Fruit fly (Drosophila melanogaster) whole organism, larva: Measurements from ENCODE around the gene Dref.
A peak's percentile ranks its signal among the peaks of the same experiment; 100 is the strongest.

Experiments used
- noc ChIP-seq: fragments of 200-800 bp; sonication (Bioruptor generic); optimal IDR thresholded peaks from 3 replicates; lab custom pipeline; 2019; ENCODE audit warnings: missing biosample characterization, mild to moderate bottlenecking, missing genetic modification characterization, moderate library complexity

Gene Dref

DNA sequence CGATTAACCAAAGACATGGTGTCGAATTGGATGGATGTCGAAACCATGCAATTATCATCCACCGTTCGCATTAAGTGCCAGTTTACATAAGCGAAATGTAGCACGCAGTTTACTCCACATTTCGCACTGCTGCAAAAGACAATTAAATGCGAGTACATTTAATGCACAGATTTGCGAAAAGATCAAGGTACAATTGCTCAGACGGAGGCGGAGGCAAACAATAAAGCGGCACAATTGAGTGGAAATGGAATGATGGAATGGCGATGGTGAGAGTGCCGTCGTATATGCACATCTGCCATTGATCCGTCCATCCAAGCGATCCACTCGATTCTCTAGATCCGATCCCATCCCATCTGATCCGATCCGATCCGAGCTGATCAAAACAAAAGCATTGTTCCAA, 21.9 kb downstream of the Dref start:
- TF ChIP-seq noc: no peak

DNA sequence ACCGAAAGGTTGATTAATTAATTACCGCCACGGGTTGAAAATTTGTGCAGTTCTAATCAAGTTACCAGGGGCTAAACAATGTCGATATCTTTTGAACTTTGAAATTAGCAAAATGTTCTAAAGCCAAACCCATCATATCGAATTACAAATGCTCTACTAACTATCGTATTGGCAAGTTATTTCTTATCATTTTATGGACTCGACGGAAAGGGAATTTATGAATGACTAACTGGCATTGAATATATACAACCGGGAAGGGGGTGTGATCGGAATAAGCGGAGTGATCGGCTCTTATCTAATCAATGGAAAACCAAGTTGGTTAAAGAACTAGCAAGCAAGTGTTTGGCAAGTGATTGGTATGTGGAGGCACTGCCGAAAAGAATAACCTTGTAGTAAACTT, 23.5 kb downstream of the Dref start:
- peak; percentile 61 for TF ChIP-seq noc

- TF ChIP-seq noc: peak; percentile 43
Measured at dm6 chr2L:9938631-9939256, 28.3 kb downstream of the Dref start, which contains the start of the genes Datp and CG4619. Datp (minus strand) TSS chr2L:9938790. CG4619 (plus strand) TSS chr2L:9938863.

- TF ChIP-seq noc: no peak
Measured at dm6 chr2L:9937908-9938307, 29.1 kb downstream of the Dref start, which contains the start of gene Arglu1. Arglu1 (minus strand) TSS chr2L:9938134.

DNA sequence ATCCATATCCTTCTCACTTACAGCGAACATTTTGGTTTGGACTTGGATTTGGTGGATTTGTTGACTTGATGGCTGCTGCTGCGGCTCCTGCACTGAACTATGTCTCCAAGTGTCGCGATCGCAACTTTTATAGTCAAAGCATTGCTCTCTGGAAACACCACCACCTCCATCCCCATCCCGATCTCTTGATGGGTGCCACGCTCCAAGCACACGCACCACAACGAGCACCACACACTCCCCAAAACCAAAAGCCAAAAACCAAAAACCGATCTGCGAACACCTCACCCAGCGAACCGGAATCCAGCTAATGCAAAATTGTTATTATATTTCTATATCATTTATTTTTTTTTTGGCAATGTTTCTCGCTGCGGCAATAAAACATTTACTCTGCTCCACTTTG, 34.0 kb downstream of the Dref start, which contains the start of gene Cpr30F:
Gene Cpr30F, minus strand, starts transcription at position 101 of the 400 bp plus-strand sequence.
- no peak for TF ChIP-seq noc

dm6 chr2L:9930280-9930679, 36.7 kb downstream of the Dref start, which contains the start of gene CG42367:
CG42367 (plus strand) TSS chr2L:9930580.
- TF ChIP-seq noc: no peak

- TF ChIP-seq noc: no peak
Measured at dm6 chr2L:9924765-9925164, 42.3 kb downstream of the Dref start, which contains the start of the genes TbCMF46 and CG42366. TbCMF46 (minus strand) TSS chr2L:9924865. CG42366 (plus strand) TSS chr2L:9925161.

DNA sequence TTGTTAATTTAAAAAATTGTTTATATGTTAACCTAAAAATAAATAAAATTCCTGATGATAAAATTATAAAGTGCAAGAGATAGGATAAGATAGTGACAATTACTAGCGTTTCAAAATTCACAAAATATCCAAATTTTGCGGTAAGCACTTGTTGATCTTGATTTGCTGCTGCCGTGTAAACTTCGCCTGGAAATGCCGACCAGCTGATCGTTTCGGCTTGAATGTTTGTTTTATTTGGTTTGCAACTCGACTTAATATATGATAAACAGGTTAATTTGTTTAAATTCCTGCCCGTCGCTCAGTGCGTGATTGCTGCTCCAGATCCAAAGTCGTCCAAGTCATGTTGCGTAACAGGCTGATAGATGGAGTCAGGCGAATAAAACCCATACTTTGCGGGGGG, 45.6 kb downstream of the Dref start, which contains the start of gene CG4592:
Gene CG4592, plus strand, starts transcription at position 233 of the 400 bp plus-strand sequence.
- no peak for TF ChIP-seq noc

dm6 chr2L:9919949-9920348, 47.1 kb downstream of the Dref start, which contains the start of gene CG4594:
CG4594 (plus strand) TSS chr2L:9920160.
- no peak for TF ChIP-seq noc

DNA sequence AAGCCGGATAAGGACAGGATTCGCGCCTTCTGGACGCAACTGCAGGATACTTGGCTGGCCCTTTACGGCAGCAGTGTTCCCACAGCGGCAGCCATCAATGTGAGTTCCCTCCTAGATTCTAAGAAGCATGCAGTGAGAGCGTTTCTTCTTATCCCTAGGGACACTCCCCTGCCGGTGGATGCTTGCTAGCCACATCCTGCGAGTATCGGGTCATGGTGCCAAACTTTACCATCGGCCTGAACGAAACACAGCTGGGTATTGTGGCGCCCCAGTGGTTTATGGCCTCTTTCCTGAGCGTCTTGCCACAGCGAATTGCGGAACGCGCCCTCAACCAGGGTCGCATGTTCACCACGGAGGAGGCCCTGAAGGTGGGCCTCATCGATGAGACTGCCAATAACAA, 47.8 kb downstream of the Dref start:
- no peak for TF ChIP-seq noc

- TF ChIP-seq noc: peak; percentile 68
Measured at dm6 chr2L:9918020-9918959, 48.7 kb downstream of the Dref start, which contains the start of the genes CG5885 and CG4598. CG5885 (minus strand) TSS chr2L:9918330. CG4598 (plus strand) TSS chr2L:9918618.

DNA sequence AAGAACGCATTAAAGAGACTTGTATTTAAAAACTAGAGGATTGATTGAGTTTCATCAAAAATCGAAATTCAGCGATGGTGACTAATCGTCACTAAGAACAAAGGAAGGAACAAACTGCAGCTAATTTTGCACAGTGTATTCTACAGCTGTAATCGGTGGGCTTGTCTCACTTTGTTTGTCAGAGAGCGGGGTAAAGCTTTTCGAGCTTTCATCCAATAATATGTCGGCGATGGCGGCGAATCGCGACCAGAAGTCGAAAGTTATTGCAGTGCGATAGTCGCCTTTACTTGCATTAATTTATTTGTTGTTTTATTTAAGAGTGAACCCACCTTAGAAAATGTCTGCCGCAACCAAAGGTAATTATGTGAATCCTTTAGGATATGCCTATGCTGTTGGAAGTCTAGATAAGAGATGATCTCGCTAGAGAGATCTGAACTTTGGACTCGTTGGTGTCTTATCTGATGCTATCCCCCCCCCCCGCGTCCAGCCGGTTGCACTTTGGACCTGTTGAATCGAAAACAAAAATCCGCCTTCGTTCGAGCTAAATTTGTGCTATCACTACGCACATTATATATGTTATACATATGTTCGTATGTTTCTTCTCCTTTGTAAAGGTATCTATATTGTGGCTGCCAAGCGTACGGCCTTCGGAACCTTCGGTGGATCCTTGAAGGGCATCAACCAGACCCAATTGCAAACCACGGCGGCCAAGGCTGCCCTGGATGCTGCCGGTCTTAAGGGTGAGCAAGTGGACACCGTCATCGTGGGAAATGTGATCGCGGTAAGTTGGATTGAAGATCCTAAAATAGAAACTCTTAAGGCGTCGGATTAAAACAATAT, 51.8 kb downstream of the Dref start, which contains the start of gene yip2:
Gene yip2, plus strand, starts transcription at position 243 of the 840 bp plus-strand sequence.
- TF ChIP-seq noc: peak; percentile 70
